Fruit fly (Drosophila melanogaster) whole organism, wandering third instar larva: ENCODE data around the gene unc-4.
A peak's percentile ranks its signal among the peaks of the same experiment; 100 is the strongest.

Source experiments
- Jra ChIP-seq: sonication (Bioruptor generic); optimal IDR thresholded peaks from 2 replicates; lab custom pipeline; 2016; ENCODE audit warnings: missing biosample characterization, missing genetic modification characterization
- OdsH ChIP-seq: fragments of 200-800 bp; sonication (Bioruptor generic); optimal IDR thresholded peaks from 2 replicates; lab custom pipeline; 2016; ENCODE audit warnings: missing biosample characterization, mild to moderate bottlenecking, missing genetic modification characterization
- Rel ChIP-seq, 2 experiments: fragments of 200-800 bp; sonication (Bioruptor generic) in 1 of 2; optimal IDR thresholded peaks; 2 replicates in 1 of 2; 3 replicates in 1 of 2; lab custom pipeline; 2016 to 2019; ENCODE audit warnings: mild to moderate bottlenecking in 2 of 2, missing biosample characterization in 2 of 2, missing genetic modification characterization in 2 of 2, moderate library complexity in 1 of 2
- br ChIP-seq: fragments of 200-800 bp; sonication (Bioruptor generic); optimal IDR thresholded peaks from 2 replicates; lab custom pipeline; 2016; ENCODE audit warnings: missing biosample characterization, missing genetic modification characterization
- psq ChIP-seq: fragments of 200-800 bp; sonication (Bioruptor generic); optimal IDR thresholded peaks from 3 replicates; lab custom pipeline; 2017; ENCODE audit warnings: missing biosample characterization, mild to moderate bottlenecking, missing genetic modification characterization, moderate library complexity

DNA sequence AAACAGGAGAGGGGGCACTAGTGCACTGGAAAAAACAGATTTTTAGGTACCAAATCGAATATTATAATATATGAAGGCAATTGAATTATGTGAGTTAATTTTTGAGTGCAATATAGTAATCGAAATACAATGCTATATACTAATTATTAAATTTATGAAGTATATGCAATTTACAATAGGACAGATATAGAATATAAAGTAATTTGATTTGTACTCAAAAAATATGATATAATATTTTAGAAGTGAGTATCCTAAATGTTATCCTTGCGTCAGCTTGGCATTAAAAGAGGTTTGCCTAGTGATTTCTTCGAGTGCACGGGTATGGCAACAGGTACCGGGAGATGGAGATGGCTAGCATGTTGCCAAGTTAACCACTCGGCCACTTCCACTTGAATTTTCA lies 38.6 kb downstream of the unc-4 start:
- TF ChIP-seq br (no peak), Rel (GFP tag; optimal IDR thresholded peaks at IDR 0.05; lab: Kevin White, UChicago) (no peak), Rel (tag; optimal IDR thresholded peaks at IDR 0.05; lab: Kevin White, UChicago) (no peak), Jra (GFP tag; lab: Kevin White, UChicago) (no peak), psq (GFP tag; lab: Kevin White, UChicago) (peak; percentile 28), OdsH (GFP tag; lab: Kevin White, UChicago) (peak; percentile 87)
